Worm (Caenorhabditis elegans) whole organism, mixed stage, embryonic: ENCODE measurements around the gene hhat-2.

ENCODE experiments used
- M03D4.4 ChIP-seq: sonication (generic microtip); optimal IDR thresholded peaks from 2 replicates; lab custom pipeline; 2017; ENCODE audit warnings: mild to moderate bottlenecking, missing genetic modification characterization, missing compliant biosample characterization
- bed-3 ChIP-seq: fragments of 200-800 bp; sonication (Bioruptor generic); optimal IDR thresholded peaks from 3 replicates; lab custom pipeline; 2018; ENCODE audit warnings: mild to moderate bottlenecking, missing genetic modification characterization, moderate library complexity, missing compliant biosample characterization
- blmp-1 ChIP-seq: fragments of 150-350 bp; optimal IDR thresholded peaks from 2 replicates; lab custom pipeline; 2014; ENCODE audit warnings: missing biosample characterization, missing genetic modification characterization
- ceh-39 ChIP-seq: fragments of 150-350 bp; optimal IDR thresholded peaks from 2 replicates; lab custom pipeline; 2014; ENCODE audit warnings: missing biosample characterization, missing genetic modification characterization
- ceh-83 ChIP-seq: fragments of 200-800 bp; sonication (Bioruptor generic); optimal IDR thresholded peaks from 2 replicates; lab custom pipeline; 2018; ENCODE audit warnings: mild to moderate bottlenecking, missing genetic modification characterization, missing compliant biosample characterization
- ces-1 ChIP-seq: fragments of 150-350 bp; optimal IDR thresholded peaks from 2 replicates; lab custom pipeline; 2014; ENCODE audit warnings: missing biosample characterization, missing genetic modification reagents, missing genetic modification characterization
- cnd-1 ChIP-seq: fragments of 200-800 bp; sonication (Bioruptor generic); optimal IDR thresholded peaks from 2 replicates; lab custom pipeline; 2018; ENCODE audit warnings: mild to moderate bottlenecking, missing genetic modification characterization, missing compliant biosample characterization
- elt-1 ChIP-seq: sonication (generic microtip); optimal IDR thresholded peaks from 2 replicates; lab custom pipeline; 2017; ENCODE audit warnings: missing genetic modification characterization, mild to moderate bottlenecking, missing compliant biosample characterization, antibody characterized with exemption, moderate library complexity, borderline replicate concordance; ENCODE audit not compliant: insufficient read depth
- elt-3 ChIP-seq: fragments of 150-350 bp; optimal IDR thresholded peaks from 2 replicates; lab custom pipeline; 2014; ENCODE audit warnings: missing biosample characterization, missing genetic modification characterization
- flh-1 ChIP-seq: fragments of 200-800 bp; sonication (Bioruptor generic); optimal IDR thresholded peaks from 2 replicates; lab custom pipeline; 2018; ENCODE audit warnings: mild to moderate bottlenecking, missing genetic modification characterization, moderate library complexity, missing compliant biosample characterization
- ham-2 ChIP-seq: fragments of 200-800 bp; sonication (Bioruptor generic); optimal IDR thresholded peaks from 2 replicates; lab custom pipeline; 2018; ENCODE audit warnings: mild to moderate bottlenecking, missing genetic modification characterization, missing compliant biosample characterization
- hlh-1 ChIP-seq: fragments of 150-350 bp; optimal IDR thresholded peaks from 2 replicates; lab custom pipeline; 2014; ENCODE audit warnings: missing biosample characterization, missing genetic modification reagents, missing genetic modification characterization
- lin-13 ChIP-seq: fragments of 150-350 bp; optimal IDR thresholded peaks from 2 replicates; lab custom pipeline; 2014; ENCODE audit warnings: missing biosample characterization, missing genetic modification characterization
- lin-32 ChIP-seq: fragments of 200-800 bp; sonication (Bioruptor generic); optimal IDR thresholded peaks from 2 replicates; lab custom pipeline; 2018; ENCODE audit warnings: mild to moderate bottlenecking, missing genetic modification characterization, missing compliant biosample characterization
- lsy-2 ChIP-seq: fragments of 150-350 bp; optimal IDR thresholded peaks from 2 replicates; lab custom pipeline; 2014; ENCODE audit warnings: missing biosample characterization, missing genetic modification characterization
- mab-5 ChIP-seq: fragments of 150-350 bp; optimal IDR thresholded peaks from 2 replicates; lab custom pipeline; 2014; ENCODE audit warnings: missing biosample characterization, missing genetic modification characterization
- mep-1 ChIP-seq: fragments of 150-350 bp; optimal IDR thresholded peaks from 2 replicates; lab custom pipeline; 2017; ENCODE audit warnings: missing biosample characterization, missing genetic modification reagents, missing genetic modification characterization, inconsistent platforms
- mls-2 ChIP-seq: sonication (generic microtip); optimal IDR thresholded peaks from 2 replicates; lab custom pipeline; 2016; ENCODE audit warnings: mild to moderate bottlenecking, missing genetic modification characterization, moderate library complexity, missing compliant biosample characterization
- nhr-12 ChIP-seq: fragments of 150-350 bp; optimal IDR thresholded peaks from 2 replicates; lab custom pipeline; 2014; ENCODE audit warnings: missing biosample characterization, missing genetic modification characterization
- nhr-2 ChIP-seq: fragments of 150-350 bp; optimal IDR thresholded peaks from 2 replicates; lab custom pipeline; 2014; ENCODE audit warnings: missing biosample characterization, missing genetic modification characterization
- nhr-237 ChIP-seq: fragments of 150-350 bp; optimal IDR thresholded peaks from 2 replicates; lab custom pipeline; 2014; ENCODE audit warnings: missing biosample characterization, missing genetic modification characterization
- nhr-76 ChIP-seq: sonication (generic microtip); optimal IDR thresholded peaks from 2 replicates; lab custom pipeline; 2017; ENCODE audit warnings: missing biosample characterization, missing genetic modification characterization
- pha-4 ChIP-seq: fragments of 150-350 bp; optimal IDR thresholded peaks from 2 replicates; lab custom pipeline; 2018; ENCODE audit warnings: missing biosample characterization, missing genetic modification reagents, missing genetic modification characterization
- snpc-4 ChIP-seq: fragments of 150-350 bp; optimal IDR thresholded peaks from 2 replicates; lab custom pipeline; 2014; ENCODE audit warnings: missing biosample characterization, missing genetic modification characterization
- sptf-1 ChIP-seq: sonication (generic microtip); optimal IDR thresholded peaks from 2 replicates; lab custom pipeline; 2017; ENCODE audit warnings: mild to moderate bottlenecking, missing genetic modification characterization, moderate library complexity, missing compliant biosample characterization
- tbx-8 ChIP-seq: fragments of 200-800 bp; sonication (Bioruptor generic); optimal IDR thresholded peaks from 2 replicates; lab custom pipeline; 2018; ENCODE audit warnings: mild to moderate bottlenecking, missing genetic modification characterization, moderate library complexity, missing compliant biosample characterization
- unc-120 ChIP-seq: sonication (generic microtip); optimal IDR thresholded peaks from 2 replicates; lab custom pipeline; 2017; ENCODE audit warnings: missing genetic modification characterization, missing compliant biosample characterization; ENCODE audit not compliant: poor library complexity, severe bottlenecking
- unc-39 ChIP-seq: fragments of 150-350 bp; optimal IDR thresholded peaks from 2 replicates; lab custom pipeline; 2014; ENCODE audit warnings: missing biosample characterization, missing genetic modification characterization
- unc-62 ChIP-seq: fragments of 150-350 bp; optimal IDR thresholded peaks from 2 replicates; lab custom pipeline; 2014; ENCODE audit warnings: missing biosample characterization, missing genetic modification reagents, missing genetic modification characterization
- zip-8 ChIP-seq: fragments of 150-350 bp; optimal IDR thresholded peaks from 2 replicates; lab custom pipeline; 2014; ENCODE audit warnings: missing biosample characterization, missing genetic modification characterization
- ztf-11 ChIP-seq: fragments of 150-350 bp; optimal IDR thresholded peaks from 2 replicates; lab custom pipeline; 2014; ENCODE audit warnings: missing biosample characterization, missing genetic modification characterization

Gene hhat-2

DNA sequence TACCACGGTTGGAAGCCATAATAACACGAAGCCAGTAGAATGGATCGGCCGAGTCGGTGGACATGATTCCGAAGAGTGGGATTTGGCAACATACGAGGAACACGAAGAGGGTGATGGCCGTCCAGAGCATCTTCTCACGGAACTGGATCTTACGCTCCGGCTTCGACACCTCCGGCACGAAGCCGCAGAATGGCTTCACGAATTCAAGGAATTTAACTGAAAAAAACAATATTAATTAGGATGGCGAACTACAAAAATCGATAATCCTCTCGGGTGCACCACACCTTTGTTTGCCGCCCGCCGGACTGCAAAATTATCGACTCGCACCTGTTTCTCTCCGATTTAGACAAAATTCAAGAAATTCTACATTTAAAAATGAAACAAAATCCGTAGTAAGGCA lies 4.7 kb downstream of the hhat-2 start:
- TF ChIP-seq mls-2 (tag; lab: Kevin White, UChicago) = no peak
- no peak for TF ChIP-seq lin-13 (tag; lab: Kevin White, UChicago)
- no peak for TF ChIP-seq M03D4.4 (tag; lab: Kevin White, UChicago)
- TF ChIP-seq zip-8 (tag; lab: Kevin White, UChicago) = no peak
- no peak for TF ChIP-seq nhr-12 (tag; lab: Kevin White, UChicago)
- TF ChIP-seq pha-4 (tag; lab: Kevin White, UChicago) = no peak
- no peak for TF ChIP-seq unc-120
- no peak for TF ChIP-seq mep-1 (tag; lab: Kevin White, UChicago)
- no peak for TF ChIP-seq elt-1
- no peak for TF ChIP-seq tbx-8
- TF ChIP-seq ham-2 = no peak
- TF ChIP-seq, all 35 proteins: peak for 0

DNA sequence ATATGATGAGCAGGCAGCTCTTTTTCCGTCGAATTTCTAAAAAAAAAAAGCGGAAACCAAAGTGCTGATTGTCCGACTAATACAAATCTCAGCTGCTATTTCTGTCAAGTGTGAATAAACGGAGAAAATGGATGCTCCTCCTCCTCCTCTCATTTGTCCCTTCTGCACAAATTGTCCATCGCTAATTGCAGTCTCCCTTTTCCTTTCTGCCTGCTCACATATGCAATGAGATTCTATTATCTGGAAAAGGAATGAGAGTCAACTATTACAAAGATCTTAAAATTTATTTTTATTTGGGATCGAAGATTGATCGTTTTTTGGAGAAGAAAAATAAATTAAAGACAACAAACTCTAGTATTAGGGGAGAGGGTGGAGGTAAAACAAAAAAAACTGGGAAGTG lies 6.7 kb downstream of the hhat-2 start:
- no peak for TF ChIP-seq mls-2 (tag; lab: Kevin White, UChicago)
- peak; percentile 37 for TF ChIP-seq ces-1 (GFP tag; lab: Kevin White, UChicago)

DNA sequence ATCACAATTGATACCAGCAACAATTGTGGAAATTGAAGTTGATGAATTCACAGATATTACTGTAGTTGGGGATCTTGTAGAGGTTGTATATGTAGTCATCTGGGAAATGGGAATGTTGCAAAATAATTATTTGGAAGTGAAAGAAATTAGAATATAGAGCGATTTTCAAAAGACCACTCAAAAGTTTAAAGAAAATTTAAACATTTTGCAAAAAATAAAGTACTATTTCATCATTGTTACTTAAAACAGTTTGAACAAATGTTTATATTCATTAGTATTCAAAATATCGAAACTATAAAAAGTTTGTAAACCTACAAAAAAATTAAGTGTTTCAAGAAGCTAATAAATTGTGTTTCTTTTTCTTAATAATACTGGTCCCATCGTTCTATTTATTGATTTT lies 12.6 kb downstream of the hhat-2 start, which contains the start of gene Y57G11C.46:
Y57G11C.46 (minus strand) TSS at position 101 of the 400 bp plus-strand sequence.
- no peak for TF ChIP-seq lin-13 (tag; lab: Kevin White, UChicago)
- TF ChIP-seq hlh-1 (tag; lab: Kevin White, UChicago) = no peak
- TF ChIP-seq lin-32 (GFP tag; lab: Kevin White, UChicago) = no peak
- TF ChIP-seq nhr-12 (tag; lab: Kevin White, UChicago) = no peak
- TF ChIP-seq M03D4.4 (tag; lab: Kevin White, UChicago) = no peak
- TF ChIP-seq unc-62 (GFP tag; lab: Kevin White, UChicago) = no peak
- TF ChIP-seq ham-2 = no peak
- TF ChIP-seq nhr-76 = no peak
- TF ChIP-seq ceh-83 (GFP tag; lab: Kevin White, UChicago) = no peak
- TF ChIP-seq elt-3 (tag; lab: Kevin White, UChicago) = no peak
- no peak for TF ChIP-seq unc-39 (tag; lab: Kevin White, UChicago)
- TF ChIP-seq ztf-11 (tag; lab: Kevin White, UChicago) = no peak
- TF ChIP-seq elt-1 = no peak
- TF ChIP-seq cnd-1 = no peak
- no peak for TF ChIP-seq lsy-2 (tag; lab: Kevin White, UChicago)
- no peak for TF ChIP-seq sptf-1 (tag; lab: Kevin White, UChicago)
- TF ChIP-seq snpc-4 = no peak
- TF ChIP-seq, all 35 proteins: peak for 0

DNA sequence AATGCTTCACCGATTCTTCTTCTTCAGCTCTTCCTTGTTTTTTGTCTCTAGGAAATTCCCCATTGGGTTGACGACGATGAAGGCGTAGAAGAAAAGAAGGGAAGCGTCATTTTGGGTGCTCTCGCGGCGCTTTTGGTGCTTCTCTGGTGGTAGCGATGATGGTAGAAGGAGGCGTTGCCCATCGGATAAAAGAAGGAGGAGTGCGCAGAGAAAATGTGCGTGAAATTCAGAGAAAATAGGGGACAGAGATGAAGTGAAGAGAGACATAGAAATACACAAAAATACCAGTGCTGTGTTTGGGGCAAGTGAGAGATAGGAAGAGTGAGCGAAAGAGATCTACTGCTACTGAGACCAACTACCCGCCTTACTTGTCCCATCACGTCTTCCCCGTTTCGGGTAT lies 22.0 kb downstream of the hhat-2 start, which contains the start of gene oig-5:
oig-5 (plus strand) TSS at position 301 of the 400 bp plus-strand sequence.
- no peak for TF ChIP-seq unc-39 (tag; lab: Kevin White, UChicago)
- no peak for TF ChIP-seq elt-3 (tag; lab: Kevin White, UChicago)
- no peak for TF ChIP-seq ceh-83 (GFP tag; lab: Kevin White, UChicago)
- no peak for TF ChIP-seq snpc-4
- TF ChIP-seq ceh-39 = no peak
- no peak for TF ChIP-seq blmp-1 (tag; lab: Kevin White, UChicago)
- TF ChIP-seq flh-1 (GFP tag; lab: Kevin White, UChicago) = no peak
- no peak for TF ChIP-seq sptf-1 (tag; lab: Kevin White, UChicago)
- no peak for TF ChIP-seq mls-2 (tag; lab: Kevin White, UChicago)
- no peak for TF ChIP-seq lin-13 (tag; lab: Kevin White, UChicago)
- no peak for TF ChIP-seq M03D4.4 (tag; lab: Kevin White, UChicago)
- no peak for TF ChIP-seq lsy-2 (tag; lab: Kevin White, UChicago)

DNA sequence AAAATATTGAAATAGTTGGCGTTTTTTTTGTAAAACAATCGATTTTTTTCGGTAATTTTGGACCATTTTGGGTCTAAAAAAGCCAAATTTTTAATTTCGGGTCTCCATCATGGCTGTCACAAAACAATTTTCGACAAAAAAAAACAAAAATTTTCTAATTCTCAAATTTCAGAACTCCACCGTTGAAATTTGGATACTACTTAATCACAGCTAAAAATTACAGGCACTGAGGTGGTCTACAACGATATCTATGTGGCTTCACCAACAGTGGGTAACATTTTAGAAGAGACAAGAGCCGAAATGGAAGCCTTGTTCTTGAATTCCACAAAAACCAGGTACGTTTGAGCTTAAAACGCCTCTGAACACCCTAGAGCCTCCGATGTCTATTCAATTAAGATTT lies 26.6 kb downstream of the hhat-2 start, which contains the start of gene Y57G11C.1142:
Y57G11C.1142 (plus strand) TSS at position 301 of the 400 bp plus-strand sequence.
- TF ChIP-seq tbx-8 = no peak
- TF ChIP-seq unc-62 (GFP tag; lab: Kevin White, UChicago) = no peak
- no peak for TF ChIP-seq M03D4.4 (tag; lab: Kevin White, UChicago)
- no peak for TF ChIP-seq pha-4 (tag; lab: Kevin White, UChicago)
- no peak for TF ChIP-seq ceh-83 (GFP tag; lab: Kevin White, UChicago)
- no peak for TF ChIP-seq hlh-1 (tag; lab: Kevin White, UChicago)
- TF ChIP-seq nhr-2 (tag; lab: Kevin White, UChicago) = no peak
- no peak for TF ChIP-seq lsy-2 (tag; lab: Kevin White, UChicago)
- TF ChIP-seq lin-13 (tag; lab: Kevin White, UChicago) = no peak
- TF ChIP-seq cnd-1 = no peak
- TF ChIP-seq bed-3 (GFP tag; lab: Kevin White, UChicago) = no peak
- TF ChIP-seq unc-39 (tag; lab: Kevin White, UChicago) = no peak
- TF ChIP-seq elt-3 (tag; lab: Kevin White, UChicago) = no peak
- TF ChIP-seq nhr-237 = no peak
- no peak for TF ChIP-seq elt-1
- TF ChIP-seq mab-5 (tag; lab: Kevin White, UChicago) = no peak
- TF ChIP-seq zip-8 (tag; lab: Kevin White, UChicago) = no peak
- TF ChIP-seq snpc-4 = no peak
- TF ChIP-seq blmp-1 (tag; lab: Kevin White, UChicago) = no peak
